Worm (Caenorhabditis elegans) whole organism, L3 larva: Measurements from ENCODE around the gene byn-1.

Experiments
- egl-27 ChIP-seq: sonication (generic microtip); optimal IDR thresholded peaks from 4 replicates; lab custom pipeline; 2017; ENCODE audit warnings: missing biosample characterization, missing genetic modification reagents, missing genetic modification characterization
- nfya-1 ChIP-seq: sonication (generic microtip); optimal IDR thresholded peaks from 2 replicates; lab custom pipeline; 2017; ENCODE audit warnings: missing genetic modification characterization, mild to moderate bottlenecking, missing compliant biosample characterization, antibody characterized with exemption, moderate library complexity; ENCODE audit not compliant: insufficient read depth
- nhr-237 ChIP-seq: fragments of 150-350 bp; optimal IDR thresholded peaks from 2 replicates; lab custom pipeline; 2014; ENCODE audit warnings: missing biosample characterization, missing genetic modification characterization
- nhr-77 ChIP-seq: fragments of 150-350 bp; optimal IDR thresholded peaks from 2 replicates; lab custom pipeline; 2014; ENCODE audit warnings: missing biosample characterization, missing genetic modification characterization
- snpc-4 ChIP-seq: fragments of 150-350 bp; optimal IDR thresholded peaks from 2 replicates; lab custom pipeline; 2014; ENCODE audit warnings: missing biosample characterization, missing genetic modification characterization

DNA sequence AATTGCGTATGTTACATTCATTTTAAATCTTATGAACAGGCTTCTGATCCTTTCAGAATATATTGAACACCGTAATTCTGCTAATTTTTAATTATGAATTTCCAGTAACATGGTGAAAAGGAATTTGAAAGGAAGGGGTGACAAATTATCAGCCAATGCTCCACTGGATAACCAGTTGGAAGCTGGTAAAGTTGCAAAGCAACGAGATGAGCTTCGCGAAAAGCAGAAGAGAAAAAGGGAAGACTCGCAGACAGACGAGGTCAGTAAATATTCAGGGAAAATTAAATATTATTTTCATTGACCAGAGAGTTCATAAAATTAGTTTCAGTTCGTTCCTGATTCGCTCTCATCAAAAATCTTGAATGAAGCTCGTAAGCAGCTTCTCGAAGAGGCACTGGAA lies at the start of gene byn-1:
- TF ChIP-seq nfya-1 (tag; lab: Kevin White, UChicago) (no peak), nhr-77 (tag; lab: Kevin White, UChicago) (no peak), nhr-237 (tag; lab: Kevin White, UChicago) (no peak), egl-27 (tag; lab: Kevin White, UChicago) (no peak), snpc-4 (tag; lab: Kevin White, UChicago) (no peak)
